Worm (Caenorhabditis elegans): ENCODE data around the gene DH11.2.

Gene DH11.2

ce11 chrII:8039416-8039815, 26.8 kb downstream of the DH11.2 start, which contains the start of the genes ubh-4 and algn-6 (continued):
- TF ChIP-seq aha-1 (tag) (no peak), lim-7 (GFP tag; IDR thresholded peaks at IDR 0.05) (no peak), ztf-7 (tag; optimal IDR thresholded peaks at IDR 0.05) (no peak), nhr-11 (tag; optimal IDR thresholded peaks at IDR 0.05) (no peak), ZK337.2 (GFP tag; IDR thresholded peaks at IDR 0.05) (0 out of 2 replicates have a peak, but pooled peaks have one; percentile 4), gei-8 (GFP tag; optimal IDR thresholded peaks at IDR 0.05) (no peak), jun-1 (tag; optimal IDR thresholded peaks at IDR 0.05) (no peak), ceh-62 (tag; optimal IDR thresholded peaks at IDR 0.05) (no peak), attf-4 (tag; optimal IDR thresholded peaks at IDR 0.05) (no peak), Y5F2A.4 (GFP tag; optimal IDR thresholded peaks at IDR 0.05) (no peak), ceh-82 (tag; optimal IDR thresholded peaks at IDR 0.05) (no peak), lin-39 (tag; optimal IDR thresholded peaks at IDR 0.05) (no peak), vab-7 (GFP tag; IDR thresholded peaks at IDR 0.05) (0 out of 2 replicates have a peak, but pooled peaks have one; percentile 22), F37D6.2 (tag; optimal IDR thresholded peaks at IDR 0.05) (no peak), nhr-6 (tag; optimal IDR thresholded peaks at IDR 0.05) (peak; percentile 80), mdl-1 (tag; optimal IDR thresholded peaks at IDR 0.05) (no peak), F10B5.3 (tag; optimal IDR thresholded peaks at IDR 0.05) (no peak)

ce11 chrII:8041642-8042041, 29.0 kb downstream of the DH11.2 start:
- TF ChIP-seq ztf-7 (tag; optimal IDR thresholded peaks at IDR 0.05) (no peak), lsy-2 (tag; optimal IDR thresholded peaks at IDR 0.05) (peak in 1 of 2 experiments; percentile 74), aha-1 (tag) (peak; percentile 50), Y48G9A.11 (GFP tag; IDR thresholded peaks at IDR 0.05) (0 out of 2 replicates have a peak, but pooled peaks have one; percentile 37), hlh-30 (tag; optimal IDR thresholded peaks at IDR 0.05; ENCODE audit: insufficient read depth) (peak; percentile 70), nhr-6 (tag; optimal IDR thresholded peaks at IDR 0.05) (peak; percentile 9), dpl-1 (GFP tag; optimal IDR thresholded peaks at IDR 0.05) (peak; percentile 26), lin-38 (GFP tag; IDR thresholded peaks at IDR 0.05) (peak; percentile 57), T20F7.1 (GFP tag; optimal IDR thresholded peaks at IDR 0.05) (peak; percentile 96), nhr-10 (tag; optimal IDR thresholded peaks at IDR 0.05) (no peak), zip-11 (GFP tag; IDR thresholded peaks at IDR 0.05) (no peak), hif-1 (tag; optimal IDR thresholded peaks at IDR 0.05) (no peak), nhr-76 (tag; optimal IDR thresholded peaks at IDR 0.05) (no peak), lin-13 (GFP tag; optimal IDR thresholded peaks at IDR 0.05) (no peak), mes-2 (tag; optimal IDR thresholded peaks at IDR 0.05; ENCODE audit: poor library complexity, severe bottlenecking) (peak; percentile 39)

DNA sequence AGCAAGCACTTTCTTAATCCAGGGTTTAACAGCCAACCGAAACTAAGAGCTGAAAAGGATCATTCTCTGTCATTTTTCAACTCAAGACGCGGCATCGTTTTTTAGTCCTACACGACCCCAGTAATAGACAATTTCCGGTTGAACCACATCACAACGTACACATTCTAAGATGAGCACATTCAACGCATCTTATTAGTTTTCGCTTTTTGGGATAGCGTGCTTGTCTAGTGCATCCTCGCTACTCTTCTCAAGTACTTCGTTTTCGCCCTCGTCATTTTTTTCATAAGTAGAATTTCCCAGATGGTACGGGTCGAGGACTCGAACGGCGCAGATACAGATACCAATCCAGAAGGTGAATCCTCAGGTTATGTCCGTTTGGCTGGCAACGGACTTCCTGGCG, 29.7 kb downstream of the DH11.2 start, which contains the start of gene T05H10.1:
Gene T05H10.1, plus strand, starts transcription at position 301 of the 400 bp plus-strand sequence.
- no peak for TF ChIP-seq aly-2 (tag; optimal IDR thresholded peaks at IDR 0.05)
- TF ChIP-seq mdt-29 (GFP tag; IDR thresholded peaks at IDR 0.05): no peak
- no peak for TF ChIP-seq lin-29 (GFP tag; IDR thresholded peaks at IDR 0.05)
- TF ChIP-seq ceh-44 (GFP tag; IDR thresholded peaks at IDR 0.05): no peak
- TF ChIP-seq arid-1 (GFP tag; conservative IDR thresholded peaks at IDR 0.05): no peak
- TF ChIP-seq zip-2 (tag; optimal IDR thresholded peaks at IDR 0.05): no peak
- TF ChIP-seq mep-1 (tag; optimal IDR thresholded peaks at IDR 0.05): no peak

- peak in 1 of 2 experiments; percentile 52 for TF ChIP-seq unc-62 (GFP tag; optimal IDR thresholded peaks at IDR 0.05 in 1 of 2)
- no peak for TF ChIP-seq unc-62 (tag; optimal IDR thresholded peaks at IDR 0.05)
- no peak for TF ChIP-seq cey-2 (tag; optimal IDR thresholded peaks at IDR 0.05; ENCODE audit: borderline replicate concordance, insufficient read depth)
- TF ChIP-seq egl-27 (tag; optimal IDR thresholded peaks at IDR 0.05): no peak
These were observed 34.6 kb downstream of the DH11.2 start, which contains the start of gene apn-1 for ce11 chrII:8047264-8047663. apn-1 (plus strand) TSS chrII:8047564.
